Fruit fly (Drosophila melanogaster) whole organism, embryonic: ENCODE data around the gene CG14537.
A peak's percentile ranks its signal among the peaks of the same experiment; 100 is the strongest.

ENCODE experiments used
- ATbp ChIP-seq: fragments of 200-800 bp; sonication (Bioruptor generic); optimal IDR thresholded peaks from 2 replicates; lab custom pipeline; 2017; ENCODE audit warnings: missing biosample characterization, mild to moderate bottlenecking, missing genetic modification characterization, missing genetic modification reagents
- Awh ChIP-seq: fragments of 200-800 bp; sonication (Bioruptor generic); IDR thresholded peaks from 2 replicates; pipeline ENCODE4, ENCODE4 v1.3.6; 2022; ENCODE audit warnings: missing biosample characterization, missing genetic modification characterization
- CG10462 ChIP-seq: fragments of 200-800 bp; sonication (Bioruptor generic); optimal IDR thresholded peaks from 2 replicates; lab custom pipeline; 2016; ENCODE audit warnings: missing biosample characterization, missing genetic modification characterization
- CG11093 ChIP-seq: fragments of 200-800 bp; sonication (Bioruptor generic); IDR thresholded peaks from 3 replicates; pipeline ENCODE4 v1.3.6; 2022; ENCODE audit warnings: missing biosample characterization, missing genetic modification characterization
- CG13775 ChIP-seq: fragments of 200-800 bp; sonication (Bioruptor generic); optimal IDR thresholded peaks from 3 replicates; lab custom pipeline; 2017; ENCODE audit warnings: missing biosample characterization, mild to moderate bottlenecking, missing genetic modification characterization
- CG14667 ChIP-seq: fragments of 200-800 bp; sonication (Bioruptor generic); IDR thresholded peaks from 2 replicates; pipeline ENCODE4 v1.3.6; 2022; ENCODE audit warnings: missing biosample characterization, missing genetic modification characterization
- CG15269 ChIP-seq: fragments of 200-800 bp; sonication (Bioruptor generic); optimal IDR thresholded peaks from 2 replicates; lab custom pipeline; 2018; ENCODE audit warnings: missing biosample characterization, mild to moderate bottlenecking, missing genetic modification characterization, moderate library complexity
- CG15601 ChIP-seq: fragments of 200-800 bp; sonication (Bioruptor generic); optimal IDR thresholded peaks from 3 replicates; lab custom pipeline; 2019; ENCODE audit warnings: missing biosample characterization, mild to moderate bottlenecking, missing genetic modification characterization, moderate library complexity
- CG17802 ChIP-seq: fragments of 200-800 bp; sonication (Bioruptor generic); optimal IDR thresholded peaks from 2 replicates; lab custom pipeline; 2018; ENCODE audit warnings: missing biosample characterization, mild to moderate bottlenecking, missing genetic modification characterization, moderate library complexity
- CG18599 ChIP-seq: fragments of 200-800 bp; sonication (Bioruptor generic); optimal IDR thresholded peaks from 3 replicates; lab custom pipeline; 2017; ENCODE audit warnings: missing biosample characterization, missing genetic modification characterization, mild to moderate bottlenecking, moderate library complexity, missing genetic modification reagents
- CG2875 ChIP-seq: fragments of 200-800 bp; sonication (Bioruptor generic); optimal IDR thresholded peaks from 2 replicates; lab custom pipeline; 2017; ENCODE audit warnings: missing biosample characterization, mild to moderate bottlenecking, missing genetic modification characterization, missing genetic modification reagents
- CG30431 ChIP-seq: fragments of 200-800 bp; sonication (Bioruptor generic); optimal IDR thresholded peaks from 2 replicates; lab custom pipeline; 2017; ENCODE audit warnings: missing biosample characterization, missing genetic modification characterization
- CG31388 ChIP-seq: fragments of 200-800 bp; sonication (Bioruptor generic); optimal IDR thresholded peaks from 2 replicates; lab custom pipeline; 2016; ENCODE audit warnings: missing biosample characterization, missing genetic modification characterization
- CG34422 ChIP-seq: fragments of 200-800 bp; sonication (Bioruptor generic); IDR thresholded peaks from 3 replicates; pipeline ENCODE4 v1.3.6; 2022; ENCODE audit warnings: missing biosample characterization, missing genetic modification characterization
- CG4328 ChIP-seq: fragments of 200-800 bp; sonication (Bioruptor generic); optimal IDR thresholded peaks from 3 replicates; lab custom pipeline; 2017; ENCODE audit warnings: missing biosample characterization, missing genetic modification reagents, missing genetic modification characterization
- CG6791 ChIP-seq: fragments of 200-800 bp; sonication (Bioruptor generic); IDR thresholded peaks from 3 replicates; pipeline ENCODE4 v1.3.6; 2022; ENCODE audit warnings: missing biosample characterization, missing genetic modification characterization; ENCODE audit not compliant: partially characterized antibody
- CG8089 ChIP-seq: fragments of 200-800 bp; sonication (Bioruptor generic); optimal IDR thresholded peaks from 3 replicates; lab custom pipeline; 2016; ENCODE audit warnings: missing biosample characterization, missing genetic modification characterization
- CG8944 ChIP-seq: fragments of 200-800 bp; sonication (Bioruptor generic); optimal IDR thresholded peaks from 3 replicates; lab custom pipeline; 2016; ENCODE audit warnings: missing biosample characterization, missing genetic modification characterization
- CkIIα-i1 ChIP-seq: fragments of 200-800 bp; sonication (Bioruptor generic); IDR thresholded peaks from 2 replicates; pipeline ENCODE4 v1.3.6; 2022; ENCODE audit warnings: missing biosample characterization, missing genetic modification characterization
- CrebB ChIP-seq: fragments of 200-800 bp; sonication (Bioruptor generic); optimal IDR thresholded peaks from 3 replicates; lab custom pipeline; 2018; ENCODE audit warnings: missing biosample characterization, mild to moderate bottlenecking, missing genetic modification characterization
- Dfd ChIP-seq, 2 experiments: fragments of >200 bp; optimal IDR thresholded peaks; 2 replicates each; lab custom pipeline; 2017; ENCODE audit warnings: missing biosample characterization in 2 of 2, missing genetic modification characterization in 2 of 2
- Elba2 ChIP-seq: fragments of 200-800 bp; sonication (Bioruptor generic); optimal IDR thresholded peaks from 3 replicates; lab custom pipeline; 2016; ENCODE audit warnings: missing biosample characterization, missing genetic modification characterization
- H2.0 ChIP-seq: fragments of 200-800 bp; sonication (Bioruptor generic); IDR thresholded peaks from 2 replicates; pipeline ENCODE4 v1.3.6; 2022; ENCODE audit warnings: missing biosample characterization, missing genetic modification characterization
- HmgD ChIP-seq: fragments of 200-800 bp; sonication (Bioruptor generic); optimal IDR thresholded peaks from 3 replicates; lab custom pipeline; 2016; ENCODE audit warnings: missing biosample characterization, missing genetic modification characterization
- HmgZ ChIP-seq: fragments of 200-800 bp; sonication (Bioruptor generic); optimal IDR thresholded peaks from 2 replicates; lab custom pipeline; 2018; ENCODE audit warnings: missing biosample characterization, mild to moderate bottlenecking, missing genetic modification characterization
- Hmr ChIP-seq: fragments of 200-800 bp; sonication (Bioruptor generic); optimal IDR thresholded peaks from 3 replicates; lab custom pipeline; 2017; ENCODE audit warnings: mild to moderate bottlenecking, missing biosample characterization, missing genetic modification reagents, missing genetic modification characterization
- Kr ChIP-seq: fragments of 200-800 bp; sonication (Bioruptor generic); optimal IDR thresholded peaks from 2 replicates; lab custom pipeline; 2017; ENCODE audit warnings: missing biosample characterization, mild to moderate bottlenecking, missing genetic modification characterization
- Max ChIP-seq: fragments of 200-800 bp; sonication (Bioruptor generic); optimal IDR thresholded peaks from 2 replicates; lab custom pipeline; 2016; ENCODE audit warnings: missing biosample characterization, mild to moderate bottlenecking, missing genetic modification characterization
- Meics ChIP-seq: fragments of 200-800 bp; sonication (Bioruptor generic); optimal IDR thresholded peaks from 2 replicates; lab custom pipeline; 2017; ENCODE audit warnings: missing biosample characterization, mild to moderate bottlenecking, missing genetic modification characterization
- Nf-YC ChIP-seq: fragments of 200-800 bp; optimal IDR thresholded peaks from 3 replicates; lab custom pipeline; 2019; ENCODE audit warnings: missing biosample characterization, mild to moderate bottlenecking, missing genetic modification characterization, moderate library complexity
- PHDP ChIP-seq: fragments of 200-800 bp; sonication (Bioruptor generic); optimal IDR thresholded peaks from 3 replicates; lab custom pipeline; 2018; ENCODE audit warnings: missing biosample characterization, mild to moderate bottlenecking, missing genetic modification characterization, moderate library complexity
- Poxn ChIP-seq: fragments of 200-800 bp; sonication (Bioruptor generic); IDR thresholded peaks from 2 replicates; pipeline ENCODE4 v1.3.6; 2022; ENCODE audit warnings: missing biosample characterization, missing genetic modification characterization
- Ravus ChIP-seq: fragments of 200-800 bp; sonication (Bioruptor generic); IDR thresholded peaks from 2 replicates; pipeline ENCODE4 v1.3.6; 2022; ENCODE audit warnings: missing biosample characterization, missing genetic modification characterization
- Usf ChIP-seq: fragments of 200-800 bp; sonication (Bioruptor generic); optimal IDR thresholded peaks from 2 replicates; lab custom pipeline; 2017; ENCODE audit warnings: missing genotype, missing biosample characterization, missing genetic modification characterization
- ac ChIP-seq: fragments of 200-800 bp; sonication (Bioruptor generic); optimal IDR thresholded peaks from 3 replicates; lab custom pipeline; 2017; ENCODE audit warnings: missing biosample characterization, mild to moderate bottlenecking, missing genetic modification characterization
- aop ChIP-seq: fragments of 200-800 bp; sonication (Bioruptor generic); IDR thresholded peaks from 2 replicates; pipeline ENCODE4 v1.3.6; 2022; ENCODE audit warnings: missing biosample characterization, missing genetic modification characterization
- dysf ChIP-seq: fragments of 200-800 bp; sonication (Bioruptor generic); IDR thresholded peaks from 3 replicates; pipeline ENCODE4 v1.3.6; 2022; ENCODE audit warnings: missing biosample characterization, missing genetic modification characterization
- en ChIP-seq: fragments of 200-800 bp; sonication (Bioruptor generic); optimal IDR thresholded peaks from 2 replicates; lab custom pipeline; 2016; ENCODE audit warnings: missing biosample characterization, missing genetic modification characterization
- gt ChIP-seq: fragments of 200-800 bp; sonication (Bioruptor generic); IDR thresholded peaks from 2 replicates; pipeline ENCODE4 v1.3.6; 2022; ENCODE audit warnings: missing biosample characterization, missing genetic modification characterization
- hbn ChIP-seq: fragments of 200-800 bp; sonication (Bioruptor generic); IDR thresholded peaks from 2 replicates; pipeline ENCODE4 v1.3.6; 2022; ENCODE audit warnings: missing biosample characterization, missing genetic modification characterization; ENCODE audit not compliant: partially characterized antibody
- ind ChIP-seq: fragments of 200-800 bp; sonication (Bioruptor generic); optimal IDR thresholded peaks from 3 replicates; lab custom pipeline; 2016; ENCODE audit warnings: missing biosample characterization, missing genetic modification characterization
- insv ChIP-seq, 2 experiments: fragments of 200-800 bp; sonication (Bioruptor generic); optimal IDR thresholded peaks; 3 replicates each; lab custom pipeline; 2016 to 2018; ENCODE audit warnings: missing biosample characterization in 2 of 2, missing genetic modification characterization in 2 of 2
- nerfin-1 ChIP-seq: fragments of 200-800 bp; sonication (Bioruptor generic); optimal IDR thresholded peaks from 3 replicates; lab custom pipeline; 2019; ENCODE audit warnings: missing biosample characterization, mild to moderate bottlenecking, missing genetic modification characterization, moderate library complexity
- pum ChIP-seq: fragments of 200-800 bp; sonication (Bioruptor generic); optimal IDR thresholded peaks from 2 replicates; lab custom pipeline; 2016; ENCODE audit warnings: missing biosample characterization, missing genetic modification characterization
- rib ChIP-seq: fragments of 200-800 bp; sonication (Bioruptor generic); IDR thresholded peaks from 2 replicates; pipeline ENCODE4 v1.3.6; 2022; ENCODE audit warnings: missing biosample characterization, missing genetic modification characterization
- salm ChIP-seq: fragments of 200-800 bp; sonication (Bioruptor generic); optimal IDR thresholded peaks from 2 replicates; lab custom pipeline; 2018; ENCODE audit warnings: missing biosample characterization, mild to moderate bottlenecking, missing genetic modification characterization
- shn ChIP-seq: fragments of 200-800 bp; sonication (Bioruptor generic); optimal IDR thresholded peaks from 3 replicates; lab custom pipeline; 2016; ENCODE audit warnings: missing biosample characterization, missing genetic modification characterization
- sima ChIP-seq: fragments of 200-800 bp; sonication (Bioruptor generic); optimal IDR thresholded peaks from 2 replicates; lab custom pipeline; 2016; ENCODE audit warnings: missing biosample characterization, missing genetic modification characterization
- sisA ChIP-seq: fragments of 200-800 bp; sonication (Bioruptor generic); IDR thresholded peaks from 2 replicates; pipeline ENCODE4 v1.3.6; 2022; ENCODE audit warnings: missing biosample characterization, missing genetic modification characterization
- slbo ChIP-seq: fragments of 200-800 bp; sonication (Bioruptor generic); IDR thresholded peaks from 2 replicates; pipeline ENCODE4 v1.3.6; 2022; ENCODE audit warnings: missing biosample characterization, missing genetic modification characterization
- sqz ChIP-seq: fragments of 200-800 bp; sonication (Bioruptor generic); optimal IDR thresholded peaks from 3 replicates; lab custom pipeline; 2018; ENCODE audit warnings: missing biosample characterization, mild to moderate bottlenecking, missing genetic modification characterization
- tx ChIP-seq: fragments of 200-800 bp; sonication (Bioruptor generic); optimal IDR thresholded peaks from 2 replicates; lab custom pipeline; 2016; ENCODE audit warnings: missing biosample characterization, missing genetic modification characterization
- vfl ChIP-seq: fragments of 200-800 bp; sonication (Bioruptor generic); optimal IDR thresholded peaks from 2 replicates; lab custom pipeline; 2016; ENCODE audit warnings: missing biosample characterization, missing genetic modification characterization

The CG14537 gene

dm6 chr2L:7890654-7891114 is 50.4 kb downstream of the CG14537 start, which contains the start of gene Spn28Db (continued):
- no peak for TF ChIP-seq ind (GFP tag; lab: Kevin White, UChicago)
- no peak for TF ChIP-seq hbn
- TF ChIP-seq ATbp (GFP tag; lab: Kevin White, UChicago) = no peak
- TF ChIP-seq sqz (GFP tag; lab: Kevin White, UChicago) = no peak
- no peak for TF ChIP-seq CG14667 (GFP tag; lab: Robert Waterston, UW)
- peak; percentile 72 for TF ChIP-seq CG6791 (GFP tag; lab: Robert Waterston, UW)
- TF ChIP-seq dysf (GFP tag; lab: Robert Waterston, UW) = no peak
- no peak for TF ChIP-seq ac
- TF ChIP-seq CG8944 = no peak
- TF ChIP-seq slbo (GFP tag; lab: Robert Waterston, UW) = no peak
- no peak for TF ChIP-seq CG17802 (tag; lab: Kevin White, UChicago)
- TF ChIP-seq shn (GFP tag; lab: Kevin White, UChicago) = no peak
- TF ChIP-seq tx = no peak
- no peak for TF ChIP-seq CrebB (tag; lab: Kevin White, UChicago)
- TF ChIP-seq rib (GFP tag; lab: Robert Waterston, UW) = no peak
- TF ChIP-seq CG4328 = no peak
- no peak for TF ChIP-seq Awh (GFP tag; lab: Robert Waterston, UW)
- no peak for TF ChIP-seq CkIIα-i1 (GFP tag; lab: Robert Waterston, UW)
- TF ChIP-seq sima (GFP tag; lab: Kevin White, UChicago) = no peak
- no peak for TF ChIP-seq aop (GFP tag; lab: Robert Waterston, UW)
- TF ChIP-seq Nf-YC = no peak
- TF ChIP-seq Poxn (GFP tag; lab: Robert Waterston, UW) = no peak
- TF ChIP-seq en (GFP tag; lab: Kevin White, UChicago) = no peak
- TF ChIP-seq CG10462 (GFP tag; lab: Kevin White, UChicago) = no peak
- TF ChIP-seq CG34422 = no peak
- TF ChIP-seq CG2875 (GFP tag; lab: Kevin White, UChicago) = no peak
- TF ChIP-seq CG31388 (GFP tag; lab: Kevin White, UChicago) = peak; percentile 3
- no peak for TF ChIP-seq nerfin-1 (tag; lab: Kevin White, UChicago)
- no peak for TF ChIP-seq PHDP
- no peak for TF ChIP-seq CG15269
- TF ChIP-seq salm (tag; lab: Kevin White, UChicago) = no peak
- no peak for TF ChIP-seq CG11093 (GFP tag; lab: Robert Waterston, UW)
- TF ChIP-seq Meics (GFP tag; lab: Kevin White, UChicago) = no peak
- no peak for TF ChIP-seq Dfd (GFP tag; optimal IDR thresholded peaks at IDR 0.05; lab: Kevin White, UChicago)
- TF ChIP-seq Hmr (GFP tag; lab: Kevin White, UChicago) = no peak
- TF ChIP-seq Kr (GFP tag; lab: Kevin White, UChicago) = no peak
- TF ChIP-seq insv (GFP tag; optimal IDR thresholded peaks at IDR 0.05; lab: Kevin White, UChicago) = no peak
- no peak for TF ChIP-seq vfl (GFP tag; lab: Kevin White, UChicago)
- TF ChIP-seq CG30431 (GFP tag; lab: Kevin White, UChicago) = no peak
- TF ChIP-seq H2.0 (GFP tag; lab: Robert Waterston, UW) = no peak
- TF ChIP-seq CG8089 (GFP tag; lab: Kevin White, UChicago) = no peak
- TF ChIP-seq Elba2 (GFP tag; lab: Kevin White, UChicago) = no peak
- TF ChIP-seq CG18599 = no peak
- peak; percentile 84 for TF ChIP-seq CG15601 (tag; lab: Kevin White, UChicago)
- no peak for TF ChIP-seq Max (GFP tag; lab: Kevin White, UChicago)
- TF ChIP-seq HmgD (GFP tag; lab: Kevin White, UChicago) = peak; percentile 45
- TF ChIP-seq sisA = no peak
- no peak for TF ChIP-seq Ravus (GFP tag; lab: Robert Waterston, UW)
- TF ChIP-seq gt = no peak
- no peak for TF ChIP-seq HmgZ (tag; lab: Kevin White, UChicago)
- no peak for TF ChIP-seq CG13775 (GFP tag; lab: Kevin White, UChicago)
- TF ChIP-seq pum (GFP tag; lab: Kevin White, UChicago) = no peak
- TF ChIP-seq Usf (GFP tag; lab: Kevin White, UChicago) = no peak
